Worm (Caenorhabditis elegans): ENCODE data around the gene nhr-41.

ce11 chrIV:1389021-1389420, 3.0 kb downstream of the nhr-41 start:
- TF ChIP-seq W03F9.2 (tag; optimal IDR thresholded peaks at IDR 0.05), result no peak
- TF ChIP-seq dao-5 (tag; optimal IDR thresholded peaks at IDR 0.05), result no peak
